Worm (Caenorhabditis elegans) whole organism, L4 larva: ENCODE results near the gene srw-13.
A peak's percentile ranks its signal among the peaks of the same experiment; 100 is the strongest.

ENCODE experiments used
- F37D6.2 ChIP-seq: sonication (generic microtip); optimal IDR thresholded peaks from 2 replicates; lab custom pipeline; 2016; ENCODE audit warnings: mild to moderate bottlenecking, missing genetic modification characterization, missing compliant biosample characterization
- F49E8.2 ChIP-seq: sonication (generic microtip); optimal IDR thresholded peaks from 2 replicates; lab custom pipeline; 2016; ENCODE audit warnings: missing compliant biosample characterization, mild to moderate bottlenecking, missing genetic modification characterization, borderline replicate concordance
- Y105C5A.15 ChIP-seq: fragments of 200-800 bp; sonication (Bioruptor generic); IDR thresholded peaks from 2 replicates; pipeline ENCODE4 v1.3.6; 2022; ENCODE audit warnings: missing genetic modification characterization, missing compliant biosample characterization
- aha-1 ChIP-seq: fragments of 150-350 bp; peaks from one replicate; lab custom pipeline; 2014; ENCODE audit warnings: missing biosample characterization, missing genetic modification characterization
- arid-1 ChIP-seq: fragments of 200-800 bp; sonication (Bioruptor generic); conservative IDR thresholded peaks from 2 replicates; pipeline ENCODE4 v1.3.6; 2022; ENCODE audit warnings: missing genetic modification reagents, missing genetic modification characterization, missing compliant biosample characterization
- attf-4 ChIP-seq: sonication (generic microtip); optimal IDR thresholded peaks from 3 replicates; lab custom pipeline; 2017; ENCODE audit warnings: missing biosample characterization, missing genetic modification characterization
- ceh-62 ChIP-seq: sonication (generic microtip); optimal IDR thresholded peaks from 2 replicates; lab custom pipeline; 2017; ENCODE audit warnings: missing biosample characterization, missing genetic modification characterization
- ctbp-1 ChIP-seq: fragments of 200-800 bp; sonication (Bioruptor generic); IDR thresholded peaks from 2 replicates; pipeline ENCODE4 v1.3.6; 2022; ENCODE audit warnings: missing genetic modification reagents, missing genetic modification characterization, missing compliant biosample characterization
- daf-8 ChIP-seq: fragments of 200-800 bp; sonication (Bioruptor generic); IDR thresholded peaks from 2 replicates; pipeline ENCODE4 v1.3.6; 2022; ENCODE audit warnings: missing genetic modification characterization, missing compliant biosample characterization
- lin-29 ChIP-seq: fragments of 200-800 bp; sonication (Bioruptor generic); IDR thresholded peaks from 2 replicates; pipeline ENCODE4 v1.3.6; 2022; ENCODE audit warnings: missing genetic modification reagents, missing genetic modification characterization, missing compliant biosample characterization
- madf-9 ChIP-seq: fragments of 200-800 bp; sonication (Bioruptor generic); conservative IDR thresholded peaks from 2 replicates; pipeline ENCODE4 v1.3.6; 2022; ENCODE audit warnings: missing genetic modification reagents, missing genetic modification characterization, missing compliant biosample characterization
- mes-2 ChIP-seq: sonication (generic microtip); optimal IDR thresholded peaks from 2 replicates; lab custom pipeline; 2016; ENCODE audit warnings: missing genotype, mild to moderate bottlenecking, missing genetic modification characterization, missing compliant biosample characterization; ENCODE audit not compliant: poor library complexity, severe bottlenecking
- mxl-3 ChIP-seq: fragments of 200-800 bp; sonication (Bioruptor generic); optimal IDR thresholded peaks from 2 replicates; lab custom pipeline; 2018; ENCODE audit warnings: mild to moderate bottlenecking, missing genetic modification characterization, missing compliant biosample characterization
- nhr-11 ChIP-seq: fragments of 150-350 bp; optimal IDR thresholded peaks from 2 replicates; lab custom pipeline; 2014; ENCODE audit warnings: missing biosample characterization, missing genetic modification characterization
- tra-1 ChIP-seq: fragments of 200-800 bp; sonication (Bioruptor generic); IDR thresholded peaks from 2 replicates; pipeline ENCODE4 v1.3.6; 2022; ENCODE audit warnings: missing genetic modification reagents, missing genetic modification characterization, missing compliant biosample characterization
- unc-62 ChIP-seq, 3 experiments: fragments of 150-350 bp in 1 of 3; sonication (generic microtip); optimal IDR thresholded peaks in 2 of 3; peaks in 1 of 3; 1 replicate in 1 of 3; 2 replicates in 2 of 3; lab custom pipeline; 2014 to 2017; ENCODE audit warnings: missing biosample characterization in 3 of 3, missing genetic modification characterization in 3 of 3, missing genetic modification reagents in 3 of 3, missing genotype in 1 of 3
- zip-11 ChIP-seq: fragments of 200-800 bp; sonication (Bioruptor generic); IDR thresholded peaks from 2 replicates; pipeline ENCODE4 v1.3.6; 2022; ENCODE audit warnings: missing genetic modification characterization, missing compliant biosample characterization

srw-13 gene

ce11 chrV:15267405-15267804 is 35.1 kb downstream of the srw-13 start, which contains the start of gene T10H4.13:
Gene T10H4.13 (minus strand): TSS chrV:15267505.
- TF ChIP-seq zip-11 (GFP tag; lab: Robert Waterston, UW) (no peak), madf-9 (GFP tag; lab: Robert Waterston, UW) (no peak), daf-8 (no peak), ceh-62 (no peak), F49E8.2 (tag; lab: Kevin White, UChicago) (no peak)

ce11 chrV:15268302-15268701 is 36.0 kb downstream of the srw-13 start, which contains the start of gene srw-22:
Gene srw-22 (plus strand): TSS chrV:15268602.
- TF ChIP-seq unc-62 (GFP tag; optimal IDR thresholded peaks at IDR 0.05 in 1 of 2; lab: Kevin White, UChicago) (peak in 1 of 2 experiments; percentile 56), unc-62 (tag; optimal IDR thresholded peaks at IDR 0.05; lab: Kevin White, UChicago) (no peak), F37D6.2 (tag; lab: Kevin White, UChicago) (no peak)
- TF ChIP-seq, all 104 proteins: peak for 1

ce11 chrV:15272263-15272662 is 40.0 kb downstream of the srw-13 start, which contains the start of gene T10H4.4:
Gene T10H4.4 (minus strand): TSS chrV:15272363.
- TF ChIP-seq arid-1 (GFP tag; lab: Robert Waterston, UW) (no peak), aha-1 (peak; percentile 65)

ce11 chrV:15274757-15275156 is 42.5 kb downstream of the srw-13 start, which contains the start of gene srw-16:
Gene srw-16 (minus strand): TSS chrV:15274857.
- TF ChIP-seq Y105C5A.15: no peak
- no peak for TF ChIP-seq tra-1 (GFP tag; lab: Robert Waterston, UW)
- no peak for TF ChIP-seq lin-29

- peak; percentile 19 for TF ChIP-seq nhr-11 (tag; lab: Kevin White, UChicago)
- no peak for TF ChIP-seq Y105C5A.15
Measured at ce11 chrV:15276915-15277314, 44.6 kb downstream of the srw-13 start, which contains the start of gene srw-17. Gene srw-17 (minus strand): TSS chrV:15277015.

- no peak for TF ChIP-seq ctbp-1
- no peak for TF ChIP-seq mxl-3 (GFP tag; lab: Kevin White, UChicago)
- no peak for TF ChIP-seq mes-2 (tag; lab: Kevin White, UChicago)
- TF ChIP-seq attf-4 (tag; lab: Kevin White, UChicago): no peak
Measured at ce11 chrV:15281279-15281949, 49.1 kb downstream of the srw-13 start, which contains the start of the genes srw-19 and srx-51. Gene srw-19 (minus strand): TSS chrV:15281379. Gene srx-51 (plus strand): TSS chrV:15281899.
